Fruit fly (Drosophila melanogaster): Measurements from ENCODE around the gene Dph4.

Gene Dph4

dm6 chr3R:5601044-5601523 is 22.8 kb downstream of the Dph4 start, which contains the start of the genes kra and SecS (continued):
- TF ChIP-seq CG2678 (tag; optimal IDR thresholded peaks at IDR 0.05) (peak; percentile 67), CG3281 (GFP tag; optimal IDR thresholded peaks at IDR 0.05) (peak; percentile 62), zfh2 (GFP tag; optimal IDR thresholded peaks at IDR 0.05) (peak; percentile 46), Elba2 (GFP tag; optimal IDR thresholded peaks at IDR 0.05) (peak; percentile 81), Doc2 (GFP tag; IDR thresholded peaks at IDR 0.05) (no peak), ro (GFP tag; IDR thresholded peaks at IDR 0.05) (no peak), ci (GFP tag; IDR thresholded peaks at IDR 0.05) (no peak), MTF-1 (GFP tag; optimal IDR thresholded peaks at IDR 0.05; ENCODE audit: borderline replicate concordance) (peak; percentile 47), CG4282 (GFP tag; optimal IDR thresholded peaks at IDR 0.05) (no peak), bigmax (GFP tag; optimal IDR thresholded peaks at IDR 0.05) (peak; percentile 53), CG12104 (GFP tag; optimal IDR thresholded peaks at IDR 0.05) (peak; percentile 75), CG7987 (GFP tag; optimal IDR thresholded peaks at IDR 0.05) (peak; percentile 57), ac (GFP tag; optimal IDR thresholded peaks at IDR 0.05) (no peak), CG10366 (GFP tag; IDR thresholded peaks at IDR 0.05) (no peak), az2 (GFP tag; optimal IDR thresholded peaks at IDR 0.05) (peak; percentile 66), ara (GFP tag; IDR thresholded peaks at IDR 0.05) (no peak), CG17568 (GFP tag; optimal IDR thresholded peaks at IDR 0.05) (no peak), Atf3 (GFP tag; optimal IDR thresholded peaks at IDR 0.05) (no peak), Mrtf (GFP tag; IDR thresholded peaks at IDR 0.05) (no peak), stwl (tag; optimal IDR thresholded peaks at IDR 0.05) (peak; percentile 86), CG34224 (GFP tag; IDR thresholded peaks at IDR 0.05; ENCODE audit: partially characterized antibody) (no peak), dpn (GFP tag; optimal IDR thresholded peaks at IDR 0.05) (peak; percentile 67 to 68), CG15479 (GFP tag; optimal IDR thresholded peaks at IDR 0.05) (no peak), onecut (GFP tag; IDR thresholded peaks at IDR 0.05) (no peak), ssp (GFP tag; IDR thresholded peaks at IDR 0.05) (no peak), CG8359 (GFP tag; optimal IDR thresholded peaks at IDR 0.05; ENCODE audit: borderline replicate concordance) (no peak), org-1 (GFP tag; optimal IDR thresholded peaks at IDR 0.05) (no peak), CG9437 (GFP tag; optimal IDR thresholded peaks at IDR 0.05) (peak; percentile 4), Hmr (GFP tag; optimal IDR thresholded peaks at IDR 0.05) (peak; percentile 81), YL-1 (GFP tag; optimal IDR thresholded peaks at IDR 0.05) (peak; percentile 77), CG12391 (tag; optimal IDR thresholded peaks at IDR 0.05) (peak; percentile 74), CG12744 (GFP tag; optimal IDR thresholded peaks at IDR 0.05) (peak; percentile 21), CG1832 (GFP tag; optimal IDR thresholded peaks at IDR 0.05) (no peak), bbx (GFP tag; IDR thresholded peaks at IDR 0.05; ENCODE audit: partially characterized antibody) (no peak), rib (GFP tag; IDR thresholded peaks at IDR 0.05) (no peak), CG13123 (GFP tag; optimal IDR thresholded peaks at IDR 0.05) (no peak), H2.0 (GFP tag; IDR thresholded peaks at IDR 0.05) (no peak), crp (GFP tag; optimal IDR thresholded peaks at IDR 0.05) (peak in 1 of 2 experiments; percentile 17), row (GFP tag; IDR thresholded peaks at IDR 0.05) (no peak), grau (tag; optimal IDR thresholded peaks at IDR 0.05) (peak; percentile 54), CG12155 (GFP tag; optimal IDR thresholded peaks at IDR 0.05) (peak; percentile 72), CG10462 (GFP tag; optimal IDR thresholded peaks at IDR 0.05) (peak; percentile 26), CG6272 (GFP tag; IDR thresholded peaks at IDR 0.05) (no peak), CG1024 (GFP tag; IDR thresholded peaks at IDR 0.05) (no peak), Nf-YC (tag; optimal IDR thresholded peaks at IDR 0.05) (peak; percentile 57), Gug (GFP tag; IDR thresholded peaks at IDR 0.05) (peak; percentile 25; the same call in 1 of the 4 replicates), Hmx (GFP tag; optimal IDR thresholded peaks at IDR 0.05) (no peak), CG7839 (tag; optimal IDR thresholded peaks at IDR 0.05) (no peak), CG11456 (GFP tag; IDR thresholded peaks at IDR 0.05) (no peak), Taf1 (GFP tag; IDR thresholded peaks at IDR 0.05) (no peak), ind (GFP tag; optimal IDR thresholded peaks at IDR 0.05) (peak; percentile 65)
